Worm (Caenorhabditis elegans): Measurements from ENCODE around the gene Y22F5A.11.

The Y22F5A.11 gene

ce11 chrV:10248255-10248979 is 27.0 kb downstream of the Y22F5A.11 start, which contains the start of gene akt-1:
Gene akt-1, plus strand, starts transcription at chrV:10248905.
- no peak for TF ChIP-seq W03F9.2 (tag; optimal IDR thresholded peaks at IDR 0.05)
- no peak for TF ChIP-seq him-1 (tag; optimal IDR thresholded peaks at IDR 0.05)
- no peak for TF ChIP-seq dao-5 (tag; optimal IDR thresholded peaks at IDR 0.05)

- TF ChIP-seq dao-5 (tag; optimal IDR thresholded peaks at IDR 0.05): no peak
- TF ChIP-seq him-1 (tag; optimal IDR thresholded peaks at IDR 0.05): no peak
- TF ChIP-seq W03F9.2 (tag; optimal IDR thresholded peaks at IDR 0.05): no peak
Observed at ce11 chrV:10247673-10248239, 27.7 kb downstream of the Y22F5A.11 start.

ce11 chrV:10246967-10247366 is 28.5 kb downstream of the Y22F5A.11 start:
- no peak for TF ChIP-seq W03F9.2 (tag; optimal IDR thresholded peaks at IDR 0.05)
- no peak for TF ChIP-seq dao-5 (tag; optimal IDR thresholded peaks at IDR 0.05)
- no peak for TF ChIP-seq him-1 (tag; optimal IDR thresholded peaks at IDR 0.05)

- no peak for TF ChIP-seq dao-5 (tag; optimal IDR thresholded peaks at IDR 0.05)
- no peak for TF ChIP-seq W03F9.2 (tag; optimal IDR thresholded peaks at IDR 0.05)
- TF ChIP-seq him-1 (tag; optimal IDR thresholded peaks at IDR 0.05): no peak
Observed at ce11 chrV:10246443-10246885, 29.0 kb downstream of the Y22F5A.11 start.

- TF ChIP-seq W03F9.2 (tag; optimal IDR thresholded peaks at IDR 0.05) (no peak), him-1 (tag; optimal IDR thresholded peaks at IDR 0.05) (no peak), dao-5 (tag; optimal IDR thresholded peaks at IDR 0.05) (no peak)
Observed at ce11 chrV:10245615-10246014, 29.8 kb downstream of the Y22F5A.11 start.

ce11 chrV:10244018-10244720 is 31.3 kb downstream of the Y22F5A.11 start:
- TF ChIP-seq him-1 (tag; optimal IDR thresholded peaks at IDR 0.05) (no peak), W03F9.2 (tag; optimal IDR thresholded peaks at IDR 0.05) (no peak), dao-5 (tag; optimal IDR thresholded peaks at IDR 0.05) (no peak)

ce11 chrV:10243105-10243504 is 32.3 kb downstream of the Y22F5A.11 start, which contains the start of gene C12D8.9:
Gene C12D8.9, minus strand, starts transcription at chrV:10243205.
- TF ChIP-seq W03F9.2 (tag; optimal IDR thresholded peaks at IDR 0.05): no peak
- no peak for TF ChIP-seq dao-5 (tag; optimal IDR thresholded peaks at IDR 0.05)
- TF ChIP-seq him-1 (tag; optimal IDR thresholded peaks at IDR 0.05): no peak

- TF ChIP-seq W03F9.2 (tag; optimal IDR thresholded peaks at IDR 0.05) (no peak), him-1 (tag; optimal IDR thresholded peaks at IDR 0.05) (no peak)
Observed at ce11 chrV:10241121-10241803, 34.2 kb downstream of the Y22F5A.11 start, which contains the start of the genes C12D8.21 and col-148. Gene C12D8.21, minus strand, starts transcription at chrV:10241188. Gene col-148, plus strand, starts transcription at chrV:10241753.

ce11 chrV:10239861-10240260 is 35.6 kb downstream of the Y22F5A.11 start, which contains the start of gene fipr-8:
Gene fipr-8, minus strand, starts transcription at chrV:10239961.
- no peak for TF ChIP-seq W03F9.2 (tag; optimal IDR thresholded peaks at IDR 0.05)
- no peak for TF ChIP-seq him-1 (tag; optimal IDR thresholded peaks at IDR 0.05)
- TF ChIP-seq dao-5 (tag; optimal IDR thresholded peaks at IDR 0.05): no peak

- no peak for TF ChIP-seq dao-5 (tag; optimal IDR thresholded peaks at IDR 0.05)
- no peak for TF ChIP-seq him-1 (tag; optimal IDR thresholded peaks at IDR 0.05)
- TF ChIP-seq W03F9.2 (tag; optimal IDR thresholded peaks at IDR 0.05): no peak
Observed at ce11 chrV:10238665-10239064, 36.8 kb downstream of the Y22F5A.11 start, which contains the start of gene fubl-1. Gene fubl-1, minus strand, starts transcription at chrV:10238866.

ce11 chrV:10237959-10238444 is 37.4 kb downstream of the Y22F5A.11 start:
- TF ChIP-seq him-1 (tag; optimal IDR thresholded peaks at IDR 0.05) (no peak), W03F9.2 (tag; optimal IDR thresholded peaks at IDR 0.05) (no peak), dao-5 (tag; optimal IDR thresholded peaks at IDR 0.05) (no peak)

ce11 chrV:10237171-10237570 is 38.3 kb downstream of the Y22F5A.11 start:
- TF ChIP-seq him-1 (tag; optimal IDR thresholded peaks at IDR 0.05): no peak
- TF ChIP-seq W03F9.2 (tag; optimal IDR thresholded peaks at IDR 0.05): no peak
- no peak for TF ChIP-seq dao-5 (tag; optimal IDR thresholded peaks at IDR 0.05)

ce11 chrV:10233330-10233729 is 42.1 kb downstream of the Y22F5A.11 start, which contains the start of gene str-182:
Gene str-182, minus strand, starts transcription at chrV:10233430.
- no peak for TF ChIP-seq dao-5 (tag; optimal IDR thresholded peaks at IDR 0.05)
- no peak for TF ChIP-seq W03F9.2 (tag; optimal IDR thresholded peaks at IDR 0.05)
- no peak for TF ChIP-seq him-1 (tag; optimal IDR thresholded peaks at IDR 0.05)

Data from whole organism, L4/young adult.